Worm (Caenorhabditis elegans) whole organism, L4/young adult: Measurements from ENCODE around the gene T25B6.6.

Experiments used
- W03F9.2 ChIP-seq: fragments of 150-350 bp; optimal IDR thresholded peaks from 2 replicates; lab custom pipeline; 2014; ENCODE audit warnings: missing biosample characterization, missing genetic modification characterization
- dao-5 ChIP-seq: sonication (generic microtip); optimal IDR thresholded peaks from 2 replicates; lab custom pipeline; 2016; ENCODE audit warnings: missing genotype, missing genetic modification characterization, moderate library complexity, missing compliant biosample characterization
- him-1 ChIP-seq: sonication (generic microtip); optimal IDR thresholded peaks from 2 replicates; lab custom pipeline; 2016; ENCODE audit warnings: missing genotype, missing genetic modification reagents, missing genetic modification characterization, missing compliant biosample characterization

The T25B6.6 gene

DNA sequence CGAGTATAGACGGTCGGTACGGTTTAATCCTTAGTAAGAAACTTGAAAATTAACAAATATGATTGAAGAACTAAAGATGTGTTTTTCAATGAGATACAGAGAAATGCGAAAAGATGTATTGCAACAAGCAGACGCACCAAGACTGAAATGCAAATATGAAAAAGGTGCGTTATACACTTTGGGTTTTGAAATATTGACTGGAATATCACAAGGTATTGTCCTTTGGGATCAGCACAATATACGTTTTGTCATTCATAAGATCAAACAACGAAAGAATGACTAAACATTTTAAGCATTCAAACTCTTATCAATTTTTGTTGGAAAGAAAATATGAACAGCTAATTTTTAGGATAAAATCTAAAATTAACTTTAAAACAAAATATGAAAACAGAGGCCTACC lies at the start of gene T25B6.6:
Gene T25B6.6, minus strand, starts transcription at position 101 of the 400 bp plus-strand sequence.
- TF ChIP-seq dao-5 (tag; lab: Kevin White, UChicago) (no peak), W03F9.2 (tag; lab: Kevin White, UChicago) (no peak), him-1 (tag; lab: Kevin White, UChicago) (no peak)

DNA sequence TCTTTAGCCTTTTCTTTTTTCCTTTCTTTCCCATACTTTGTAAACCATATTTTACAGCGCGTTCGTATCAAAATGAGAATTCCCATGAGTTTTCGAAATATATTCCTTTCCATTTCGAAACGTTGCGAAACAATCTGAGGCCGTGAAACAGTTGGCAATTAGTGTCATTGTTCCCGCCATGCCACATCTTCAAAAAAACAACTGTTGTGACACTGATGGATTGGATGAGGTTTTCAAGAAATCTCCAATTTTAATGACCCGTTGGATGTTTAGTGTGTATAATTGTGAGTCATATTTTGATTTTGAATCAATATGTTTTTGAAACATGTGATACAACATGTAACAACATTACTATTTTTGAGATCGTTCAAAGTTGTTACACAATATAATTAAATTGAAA lies 46.4 kb upstream of the T25B6.6 start:
- TF ChIP-seq him-1 (tag; lab: Kevin White, UChicago) (no peak), W03F9.2 (tag; lab: Kevin White, UChicago) (no peak), dao-5 (tag; lab: Kevin White, UChicago) (no peak)

DNA sequence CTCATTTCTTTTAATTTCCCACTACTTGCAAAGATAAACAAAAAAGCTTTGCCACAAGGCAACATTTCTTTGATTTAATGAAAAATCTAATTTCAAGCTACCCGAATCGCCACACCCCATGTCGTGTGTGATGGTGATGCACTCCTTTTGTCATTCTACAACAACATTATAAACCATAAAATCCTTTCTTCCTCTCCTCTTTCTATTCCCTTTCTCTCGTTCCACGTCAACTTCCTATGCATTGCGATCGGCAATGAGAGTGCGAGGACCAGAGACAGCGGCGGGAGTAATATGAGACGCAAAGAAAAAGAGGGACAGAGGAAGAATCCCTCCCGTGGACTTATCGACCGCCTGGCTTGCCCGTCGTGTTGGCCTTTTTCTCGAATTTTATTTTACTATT lies 45.4 kb upstream of the T25B6.6 start:
- TF ChIP-seq dao-5 (tag; lab: Kevin White, UChicago), result no peak
- no peak for TF ChIP-seq him-1 (tag; lab: Kevin White, UChicago)
- TF ChIP-seq W03F9.2 (tag; lab: Kevin White, UChicago), result no peak

DNA sequence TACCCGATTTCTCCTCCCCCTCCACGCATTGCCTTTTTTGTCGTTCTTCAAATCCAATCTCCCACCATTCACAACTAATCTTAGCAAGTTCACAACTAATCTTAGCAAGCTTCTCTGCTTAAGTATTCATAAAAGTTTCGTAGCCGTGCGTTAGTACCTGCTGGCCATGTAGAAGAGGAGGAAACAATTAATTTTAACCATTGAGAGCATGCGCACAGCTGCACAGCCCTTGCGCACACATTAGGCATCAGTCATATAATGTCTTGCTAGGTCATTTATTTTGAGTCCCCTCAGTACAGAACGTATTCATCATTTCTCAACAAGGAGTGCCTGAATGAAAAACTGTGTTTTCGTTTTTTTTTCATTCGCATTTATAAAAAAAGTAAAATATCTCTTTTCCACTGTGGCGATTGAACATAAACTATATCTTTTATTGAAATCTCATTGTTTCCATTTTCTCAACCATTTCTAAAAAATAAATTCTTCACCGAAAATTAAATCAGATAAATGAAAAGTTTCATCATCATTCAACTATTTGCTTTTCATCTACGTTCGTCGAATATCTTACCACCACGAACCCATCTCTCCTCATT lies 44.6 kb upstream of the T25B6.6 start:
- TF ChIP-seq dao-5 (tag; lab: Kevin White, UChicago) (no peak), him-1 (tag; lab: Kevin White, UChicago) (no peak), W03F9.2 (tag; lab: Kevin White, UChicago) (no peak)

DNA sequence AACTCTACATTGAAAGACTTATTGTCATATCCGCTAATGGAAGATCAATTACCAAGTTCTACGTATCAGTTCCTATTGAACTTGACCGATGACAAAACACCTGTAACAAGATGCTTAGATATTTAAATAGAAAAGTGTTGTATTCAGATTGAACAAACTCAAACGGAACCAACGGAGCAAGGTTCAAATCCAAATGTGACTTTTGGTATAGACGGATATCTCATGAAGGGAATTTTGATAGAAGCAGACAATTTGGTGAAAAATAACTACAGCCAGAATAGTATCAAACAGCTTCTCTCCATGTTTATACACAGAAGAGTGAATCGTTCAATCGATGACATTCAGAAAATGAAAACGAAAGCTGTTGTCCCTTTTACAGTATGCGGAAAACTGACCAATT lies 40.8 kb upstream of the T25B6.6 start:
- no peak for TF ChIP-seq him-1 (tag; lab: Kevin White, UChicago)

DNA sequence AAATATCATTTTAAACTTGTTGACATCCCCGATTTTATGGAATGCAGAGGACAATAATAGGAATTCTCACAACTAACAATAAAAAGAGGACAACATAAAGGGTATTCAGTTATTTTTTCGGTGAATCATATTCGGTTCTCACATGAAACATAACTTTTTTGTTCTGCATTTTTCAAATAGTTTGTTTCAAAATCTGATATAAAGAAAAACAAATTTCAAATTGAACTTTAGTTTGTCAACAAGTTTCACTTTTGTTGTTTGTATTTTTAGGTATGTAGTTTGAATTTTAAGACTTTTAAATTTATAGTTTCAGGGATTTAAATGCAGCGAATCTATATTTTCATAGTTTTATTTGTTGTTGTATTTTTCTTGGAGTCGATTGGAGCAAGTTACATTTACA lies 39.8 kb upstream of the T25B6.6 start, which contains the start of gene F47E1.4:
Gene F47E1.4, plus strand, starts transcription at position 301 of the 400 bp plus-strand sequence.
- no peak for TF ChIP-seq dao-5 (tag; lab: Kevin White, UChicago)
- TF ChIP-seq him-1 (tag; lab: Kevin White, UChicago), result no peak
- TF ChIP-seq W03F9.2 (tag; lab: Kevin White, UChicago), result no peak

DNA sequence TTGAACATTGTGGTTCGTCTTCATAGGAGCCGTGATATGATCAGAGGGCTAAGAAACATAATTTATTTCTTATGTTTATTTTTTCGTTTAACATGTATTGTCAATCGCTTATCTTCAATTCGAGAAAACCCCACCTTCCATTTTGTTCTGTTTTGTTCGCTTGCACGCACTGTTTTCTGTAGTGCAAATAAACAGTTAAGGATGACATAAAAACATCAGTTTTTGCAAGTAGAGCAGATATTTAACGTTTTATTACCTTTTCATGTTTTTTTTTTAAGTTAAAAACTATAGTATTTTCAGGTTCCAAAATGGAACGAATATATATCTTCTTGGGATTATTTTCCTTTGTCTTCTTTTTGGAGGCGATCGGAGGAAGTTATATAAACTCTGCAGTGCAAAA lies 34.7 kb upstream of the T25B6.6 start, which contains the start of gene F47E1.2:
Gene F47E1.2, plus strand, starts transcription at position 301 of the 400 bp plus-strand sequence.
- TF ChIP-seq him-1 (tag; lab: Kevin White, UChicago) (no peak), W03F9.2 (tag; lab: Kevin White, UChicago) (no peak), dao-5 (tag; lab: Kevin White, UChicago) (no peak)

DNA sequence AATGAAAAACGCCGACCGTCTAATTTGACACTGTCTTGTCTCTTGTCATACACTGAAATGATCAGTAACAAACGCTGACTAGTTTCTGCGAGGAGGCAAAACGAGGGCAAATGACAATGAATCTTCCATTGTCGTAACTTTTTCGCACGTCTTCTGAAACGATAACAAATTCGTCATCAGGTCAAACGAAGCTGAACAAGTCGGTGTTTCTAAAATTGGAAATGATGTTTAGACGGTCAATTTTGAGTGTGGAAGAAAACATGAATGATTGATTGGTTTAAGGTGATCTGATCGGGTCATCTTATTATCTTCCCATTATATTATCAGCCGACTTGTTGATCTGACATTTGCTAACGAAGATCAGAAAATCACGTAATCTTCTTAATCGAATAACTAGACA lies 30.7 kb upstream of the T25B6.6 start:
- TF ChIP-seq him-1 (tag; lab: Kevin White, UChicago), result no peak
- no peak for TF ChIP-seq dao-5 (tag; lab: Kevin White, UChicago)
- TF ChIP-seq W03F9.2 (tag; lab: Kevin White, UChicago), result no peak

DNA sequence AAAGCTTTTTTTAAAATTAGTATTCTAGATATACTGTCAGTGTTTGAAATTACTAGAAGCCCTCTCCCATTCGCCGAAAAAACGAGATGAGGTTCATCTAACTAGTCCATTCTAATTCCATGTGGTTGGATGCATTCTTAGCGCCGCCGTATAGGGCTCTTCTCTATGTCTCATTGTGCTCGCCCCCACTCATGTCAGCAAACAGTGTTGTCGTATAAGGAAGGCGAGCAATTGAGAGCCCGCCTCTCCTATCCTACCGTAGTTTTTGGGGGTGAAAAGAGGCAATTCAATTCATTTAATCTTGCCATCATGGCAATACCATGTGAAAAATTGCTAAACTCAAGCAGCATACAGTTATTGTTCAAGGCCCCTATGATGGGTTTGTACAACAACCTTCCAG lies 26.0 kb upstream of the T25B6.6 start, which contains the start of gene F47E1.20:
Gene F47E1.20, plus strand, starts transcription at position 301 of the 400 bp plus-strand sequence.
- TF ChIP-seq him-1 (tag; lab: Kevin White, UChicago) (no peak), W03F9.2 (tag; lab: Kevin White, UChicago) (no peak)

DNA sequence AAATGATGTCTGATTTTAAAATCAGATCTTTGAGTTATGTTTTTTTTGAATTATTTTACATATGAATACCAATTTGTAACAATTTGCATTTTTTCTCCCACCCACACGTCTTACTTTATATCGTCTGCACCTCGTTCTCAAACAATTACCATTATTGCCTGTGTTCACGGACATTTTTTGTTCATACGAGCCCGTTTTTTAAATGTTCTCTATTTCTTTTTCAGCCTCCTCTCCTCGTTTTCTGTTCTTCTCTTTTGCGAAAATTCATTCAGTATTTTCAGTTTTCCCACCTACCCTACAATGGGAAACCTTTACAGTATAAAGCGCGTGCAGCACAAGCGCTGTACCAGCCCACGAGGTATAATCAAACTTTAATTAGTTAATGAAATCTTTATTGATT lies 23.2 kb upstream of the T25B6.6 start, which contains the start of gene prdm-14:
Gene prdm-14, plus strand, starts transcription at position 301 of the 400 bp plus-strand sequence.
- TF ChIP-seq dao-5 (tag; lab: Kevin White, UChicago) (no peak), him-1 (tag; lab: Kevin White, UChicago) (no peak), W03F9.2 (tag; lab: Kevin White, UChicago) (no peak)

DNA sequence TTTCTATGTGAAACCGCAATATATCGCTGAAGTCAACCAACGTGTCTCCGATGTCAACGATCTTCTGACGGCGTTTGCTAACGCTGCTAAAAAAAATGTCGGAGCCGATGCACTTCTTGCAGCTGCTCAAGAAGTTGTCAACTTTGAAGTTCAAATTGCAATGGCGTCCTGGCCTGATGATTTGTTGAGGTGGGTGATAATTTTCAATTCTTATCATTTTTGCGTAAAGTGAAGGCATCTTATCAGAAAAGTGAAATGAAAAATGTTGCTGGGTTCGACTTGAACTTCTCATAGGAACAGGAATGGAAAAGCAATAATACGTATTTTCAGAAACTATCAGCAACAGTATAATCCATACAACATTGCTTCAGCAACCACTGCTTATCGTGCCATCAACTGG lies 13.6 kb upstream of the T25B6.6 start:
- TF ChIP-seq him-1 (tag; lab: Kevin White, UChicago) (no peak), dao-5 (tag; lab: Kevin White, UChicago) (no peak), W03F9.2 (tag; lab: Kevin White, UChicago) (no peak)

DNA sequence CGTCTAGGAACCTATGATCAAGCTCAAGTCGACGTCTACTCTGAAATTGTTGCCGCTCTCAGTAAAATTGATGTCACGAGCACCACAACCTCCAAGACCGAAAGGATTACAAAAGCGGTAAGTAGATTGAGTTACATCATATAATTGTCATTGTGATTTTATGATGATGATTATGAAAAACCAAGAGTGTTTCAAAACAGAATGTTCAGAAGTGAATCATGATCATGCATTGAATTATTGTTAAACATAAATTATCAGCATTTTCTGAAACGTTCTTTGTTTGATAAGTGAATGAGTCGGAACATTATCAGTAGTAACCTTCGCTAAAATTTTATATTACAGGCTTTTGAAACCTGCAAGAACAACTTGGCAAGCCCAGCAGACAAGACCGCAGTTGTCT lies 12.5 kb upstream of the T25B6.6 start:
- no peak for TF ChIP-seq dao-5 (tag; lab: Kevin White, UChicago)
- no peak for TF ChIP-seq W03F9.2 (tag; lab: Kevin White, UChicago)
- TF ChIP-seq him-1 (tag; lab: Kevin White, UChicago), result no peak

DNA sequence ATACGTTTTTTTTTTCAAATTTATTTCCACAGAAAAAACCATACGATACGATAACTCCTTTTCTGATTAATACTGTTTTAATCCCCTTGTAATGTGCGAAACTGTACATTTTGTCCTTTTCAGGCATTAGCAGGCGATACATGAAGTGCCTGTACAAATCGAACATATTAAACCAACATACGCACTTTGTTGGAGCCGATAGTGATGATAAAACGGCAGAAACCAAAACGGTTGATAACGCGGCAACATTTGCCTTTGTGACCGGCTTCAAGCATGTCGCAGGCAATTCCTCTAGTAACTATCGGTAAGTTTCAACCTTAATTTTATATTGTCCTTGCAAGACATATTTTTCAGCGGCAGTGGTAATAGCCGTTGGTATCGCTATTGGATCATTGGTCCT lies 11.6 kb upstream of the T25B6.6 start, which contains the start of gene nep-22:
Gene nep-22, plus strand, starts transcription at position 245 of the 400 bp plus-strand sequence.
- no peak for TF ChIP-seq him-1 (tag; lab: Kevin White, UChicago)
- TF ChIP-seq dao-5 (tag; lab: Kevin White, UChicago), result no peak
- no peak for TF ChIP-seq W03F9.2 (tag; lab: Kevin White, UChicago)

DNA sequence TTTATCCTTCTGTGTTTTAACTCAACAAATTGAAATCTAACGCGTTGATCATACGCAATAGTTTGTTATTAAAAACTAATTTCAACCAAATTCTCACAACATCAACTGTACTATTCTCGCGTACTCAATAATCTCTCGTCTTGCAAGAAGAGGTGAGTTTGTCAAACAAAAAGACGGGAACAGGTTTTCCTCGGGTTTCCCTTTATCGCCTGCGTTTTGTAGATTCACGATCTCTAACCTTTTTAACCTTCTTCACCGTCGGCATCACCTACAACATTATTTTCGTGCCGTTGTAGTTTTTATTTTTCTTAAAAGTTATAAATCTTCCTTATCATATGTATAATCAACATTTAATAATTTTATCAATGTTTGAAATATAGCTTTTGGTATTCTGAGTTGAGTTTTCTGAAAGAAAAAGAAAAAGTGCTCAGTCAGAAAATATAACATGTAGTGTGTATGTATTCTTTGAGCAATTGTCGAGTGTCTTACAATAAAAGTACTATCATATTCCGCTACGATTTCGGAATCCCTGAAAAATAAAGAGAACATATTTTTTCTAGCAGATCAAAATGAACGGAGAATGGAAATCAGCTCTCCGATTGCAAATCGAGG lies 6.3 kb upstream of the T25B6.6 start, which contains the start of gene snf-12:
Gene snf-12, plus strand, starts transcription at position 562 of the 612 bp plus-strand sequence.
- TF ChIP-seq W03F9.2 (tag; lab: Kevin White, UChicago), result no peak
